Fruit fly (Drosophila melanogaster) whole organism, embryonic: ENCODE data around the gene Pits.

Experiments used
- Atf-2 ChIP-seq: fragments of 200-800 bp; sonication (Bioruptor generic); optimal IDR thresholded peaks from 2 replicates; lab custom pipeline; 2016; ENCODE audit warnings: missing biosample characterization, missing genetic modification characterization
- CG10959 ChIP-seq: fragments of 200-800 bp; sonication (Bioruptor generic); IDR thresholded peaks from 2 replicates; pipeline ENCODE4 v1.3.6; 2022; ENCODE audit warnings: missing biosample characterization, missing genetic modification characterization
- CG11085 ChIP-seq: fragments of 200-800 bp; sonication (Bioruptor generic); IDR thresholded peaks from 2 replicates; pipeline ENCODE4 v1.3.6; 2022; ENCODE audit warnings: missing biosample characterization, missing genetic modification characterization
- CG11247 ChIP-seq: fragments of 200-800 bp; sonication (Bioruptor generic); IDR thresholded peaks from 2 replicates; pipeline ENCODE4 v1.3.6; 2022; ENCODE audit warnings: missing biosample characterization, missing genetic modification characterization
- CG12391 ChIP-seq: fragments of 200-800 bp; sonication (Bioruptor generic); optimal IDR thresholded peaks from 3 replicates; lab custom pipeline; 2018; ENCODE audit warnings: missing biosample characterization, mild to moderate bottlenecking, missing genetic modification characterization, moderate library complexity
- CG12769 ChIP-seq: fragments of 200-800 bp; sonication (Bioruptor generic); optimal IDR thresholded peaks from 2 replicates; lab custom pipeline; 2019; ENCODE audit warnings: missing biosample characterization, mild to moderate bottlenecking, missing genetic modification characterization, moderate library complexity
- CG13123 ChIP-seq: fragments of 200-800 bp; sonication (Bioruptor generic); optimal IDR thresholded peaks from 2 replicates; lab custom pipeline; 2016; ENCODE audit warnings: missing biosample characterization, missing genetic modification characterization
- CG14441 ChIP-seq: fragments of 200-800 bp; sonication (Bioruptor generic); IDR thresholded peaks from 2 replicates; pipeline ENCODE4 v1.3.6; 2022; ENCODE audit warnings: missing biosample characterization, missing genetic modification characterization
- CG1602 ChIP-seq: fragments of 200-800 bp; sonication (Bioruptor generic); optimal IDR thresholded peaks from 3 replicates; lab custom pipeline; 2016; ENCODE audit warnings: missing biosample characterization, missing genetic modification characterization
- CG16815 ChIP-seq: fragments of 200-800 bp; sonication (Bioruptor generic); optimal IDR thresholded peaks from 3 replicates; lab custom pipeline; 2017; ENCODE audit warnings: missing biosample characterization, mild to moderate bottlenecking, missing genetic modification characterization
- CG17612 ChIP-seq: fragments of 200-800 bp; sonication (Bioruptor generic); IDR thresholded peaks from 2 replicates; pipeline ENCODE4 v1.3.6; 2022; ENCODE audit warnings: missing biosample characterization, missing genetic modification characterization
- CG1832 ChIP-seq: fragments of 200-800 bp; sonication (Bioruptor generic); optimal IDR thresholded peaks from 2 replicates; lab custom pipeline; 2017; ENCODE audit warnings: missing biosample characterization, mild to moderate bottlenecking, missing genetic modification characterization, inconsistent platforms
- CG30403 ChIP-seq: fragments of 200-800 bp; sonication (Bioruptor generic); optimal IDR thresholded peaks from 3 replicates; lab custom pipeline; 2016; ENCODE audit warnings: missing biosample characterization, missing genetic modification characterization
- CG31365 ChIP-seq: fragments of 200-800 bp; sonication (Bioruptor generic); optimal IDR thresholded peaks from 2 replicates; lab custom pipeline; 2018; ENCODE audit warnings: missing biosample characterization, mild to moderate bottlenecking, missing genetic modification characterization
- CG31388 ChIP-seq: fragments of 200-800 bp; sonication (Bioruptor generic); optimal IDR thresholded peaks from 2 replicates; lab custom pipeline; 2016; ENCODE audit warnings: missing biosample characterization, missing genetic modification characterization
- CG4424 ChIP-seq: fragments of 200-800 bp; sonication (Bioruptor generic); optimal IDR thresholded peaks from 3 replicates; lab custom pipeline; 2016; ENCODE audit warnings: missing biosample characterization, missing genetic modification characterization
- CG6654 ChIP-seq: fragments of 200-800 bp; sonication (Bioruptor generic); optimal IDR thresholded peaks from 2 replicates; lab custom pipeline; 2017; ENCODE audit warnings: missing biosample characterization, mild to moderate bottlenecking, missing genetic modification characterization
- CG6689 ChIP-seq: fragments of 200-800 bp; sonication (Bioruptor generic); IDR thresholded peaks from 2 replicates; pipeline ENCODE4 v1.3.6; 2022; ENCODE audit warnings: missing biosample characterization, missing genetic modification characterization
- CG7357 ChIP-seq: fragments of 200-800 bp; sonication (Bioruptor generic); IDR thresholded peaks from 3 replicates; pipeline ENCODE4 v1.3.6; 2022; ENCODE audit warnings: missing biosample characterization, missing genetic modification characterization
- CG7786 ChIP-seq: fragments of 200-800 bp; sonication (Bioruptor generic); optimal IDR thresholded peaks from 2 replicates; lab custom pipeline; 2016; ENCODE audit warnings: missing biosample characterization, missing genetic modification characterization
- CG7839 ChIP-seq: fragments of 200-800 bp; sonication (Bioruptor generic); optimal IDR thresholded peaks from 3 replicates; lab custom pipeline; 2018; ENCODE audit warnings: missing biosample characterization, mild to moderate bottlenecking, missing genetic modification characterization, moderate library complexity
- CG7928 ChIP-seq: fragments of 200-800 bp; sonication (Bioruptor generic); optimal IDR thresholded peaks from 2 replicates; lab custom pipeline; 2017; ENCODE audit warnings: missing biosample characterization, mild to moderate bottlenecking, missing genetic modification characterization
- CG8290 ChIP-seq, 3 experiments: fragments of 200-800 bp; sonication (Bioruptor generic); optimal IDR thresholded peaks; 2 replicates each; lab custom pipeline; 2016 to 2019; ENCODE audit warnings: missing biosample characterization in 3 of 3, missing genetic modification characterization in 3 of 3, mild to moderate bottlenecking in 2 of 3, moderate library complexity in 1 of 3
- CG8388 ChIP-seq: fragments of 200-800 bp; sonication (Bioruptor generic); optimal IDR thresholded peaks from 2 replicates; lab custom pipeline; 2019; ENCODE audit warnings: missing biosample characterization, mild to moderate bottlenecking, missing genetic modification characterization, moderate library complexity
- CG9797 ChIP-seq: fragments of 200-800 bp; sonication (Bioruptor generic); optimal IDR thresholded peaks from 3 replicates; lab custom pipeline; 2018; ENCODE audit warnings: missing biosample characterization, mild to moderate bottlenecking, missing genetic modification characterization
- CG9932 ChIP-seq: fragments of 200-800 bp; sonication (Bioruptor generic); IDR thresholded peaks from 2 replicates; pipeline ENCODE4 v1.3.6; 2022; ENCODE audit warnings: missing biosample characterization, missing genetic modification characterization
- Chrac-16 ChIP-seq: fragments of 200-800 bp; sonication (Bioruptor generic); optimal IDR thresholded peaks from 3 replicates; lab custom pipeline; 2016; ENCODE audit warnings: missing biosample characterization, missing genetic modification characterization
- Drgx ChIP-seq: fragments of 200-800 bp; sonication (Bioruptor generic); IDR thresholded peaks from 2 replicates; pipeline ENCODE4 v1.3.6; 2022; ENCODE audit warnings: missing biosample characterization, missing genetic modification characterization
- HHEX ChIP-seq: fragments of 200-800 bp; sonication (Bioruptor generic); optimal IDR thresholded peaks from 3 replicates; lab custom pipeline; 2017; ENCODE audit warnings: missing biosample characterization, mild to moderate bottlenecking, missing genetic modification characterization, missing genetic modification reagents
- HmgD ChIP-seq: fragments of 200-800 bp; sonication (Bioruptor generic); optimal IDR thresholded peaks from 3 replicates; lab custom pipeline; 2016; ENCODE audit warnings: missing biosample characterization, missing genetic modification characterization
- Myb ChIP-seq: fragments of 200-800 bp; sonication (Bioruptor generic); optimal IDR thresholded peaks from 2 replicates; lab custom pipeline; 2016; ENCODE audit warnings: missing biosample characterization, missing genetic modification characterization
- NC2α ChIP-seq: fragments of 200-800 bp; sonication (Bioruptor generic); optimal IDR thresholded peaks from 2 replicates; lab custom pipeline; 2016; ENCODE audit warnings: missing biosample characterization, missing genetic modification characterization
- NfI ChIP-seq: fragments of 200-800 bp; sonication (Bioruptor generic); optimal IDR thresholded peaks from 3 replicates; lab custom pipeline; 2018; ENCODE audit warnings: missing biosample characterization, mild to moderate bottlenecking, missing genetic modification characterization, moderate library complexity
- Sox102F ChIP-seq: fragments of 200-800 bp; sonication (Bioruptor generic); optimal IDR thresholded peaks from 2 replicates; lab custom pipeline; 2018; ENCODE audit warnings: missing biosample characterization, mild to moderate bottlenecking, missing genetic modification characterization, moderate library complexity
- TFAM ChIP-seq: fragments of 200-800 bp; sonication (Bioruptor generic); optimal IDR thresholded peaks from 2 replicates; lab custom pipeline; 2017; ENCODE audit warnings: missing biosample characterization, missing genetic modification characterization, inconsistent platforms
- cas ChIP-seq: fragments of 200-800 bp; sonication (Bioruptor generic); IDR thresholded peaks from 2 replicates; pipeline ENCODE4 v1.3.6; 2022; ENCODE audit warnings: missing biosample characterization, missing genetic modification characterization
- croc ChIP-seq: fragments of 200-800 bp; sonication (Bioruptor generic); conservative IDR thresholded peaks from 3 replicates; pipeline ENCODE4 v1.3.6; 2022; ENCODE audit warnings: missing biosample characterization, missing genetic modification characterization
- dysf ChIP-seq: fragments of 200-800 bp; sonication (Bioruptor generic); IDR thresholded peaks from 3 replicates; pipeline ENCODE4 v1.3.6; 2022; ENCODE audit warnings: missing biosample characterization, missing genetic modification characterization
- fd102C ChIP-seq: fragments of 200-800 bp; sonication (Bioruptor generic); optimal IDR thresholded peaks from 2 replicates; lab custom pipeline; 2018; ENCODE audit warnings: missing biosample characterization, mild to moderate bottlenecking, missing genetic modification characterization, moderate library complexity
- grau ChIP-seq: fragments of 200-800 bp; optimal IDR thresholded peaks from 3 replicates; lab custom pipeline; 2019; ENCODE audit warnings: missing biosample characterization, mild to moderate bottlenecking, missing genetic modification characterization, moderate library complexity
- ken ChIP-seq: fragments of 200-800 bp; sonication (Bioruptor generic); IDR thresholded peaks from 3 replicates; pipeline ENCODE4 v1.3.6; 2022; ENCODE audit warnings: missing biosample characterization, missing genetic modification characterization
- nau ChIP-seq: fragments of 200-800 bp; sonication (Bioruptor generic); optimal IDR thresholded peaks from 3 replicates; lab custom pipeline; 2017; ENCODE audit warnings: missing biosample characterization, mild to moderate bottlenecking, missing genetic modification characterization, missing genetic modification reagents
- pan ChIP-seq, 4 experiments: fragments of >200 bp in 3 of 4; fragments of 200-800 bp in 1 of 4; sonication (Bioruptor generic) in 1 of 4; optimal IDR thresholded peaks in 3 of 4; IDR thresholded peaks in 1 of 4; 2 replicates each; pipeline versions ENCODE4 v1.3.6 to Lab custom; 2017 to 2022; ENCODE audit warnings: missing biosample characterization in 2 of 4, missing genetic modification characterization in 2 of 4, mixed read lengths in 1 of 4
- pum ChIP-seq: fragments of 200-800 bp; sonication (Bioruptor generic); optimal IDR thresholded peaks from 2 replicates; lab custom pipeline; 2016; ENCODE audit warnings: missing biosample characterization, missing genetic modification characterization
- sna ChIP-seq: fragments of 200-800 bp; sonication (Bioruptor generic); IDR thresholded peaks from 2 replicates; pipeline ENCODE4 v1.3.6; 2022; ENCODE audit warnings: missing biosample characterization, missing genetic modification characterization; ENCODE audit not compliant: partially characterized antibody
- ssp ChIP-seq: fragments of 200-800 bp; sonication (Bioruptor generic); IDR thresholded peaks from 2 replicates; pipeline ENCODE4 v1.3.6; 2022; ENCODE audit warnings: missing biosample characterization, missing genetic modification characterization
- stwl ChIP-seq: fragments of 200-800 bp; sonication (Bioruptor generic); optimal IDR thresholded peaks from 3 replicates; lab custom pipeline; 2018; ENCODE audit warnings: missing biosample characterization, mild to moderate bottlenecking, missing genetic modification characterization, moderate library complexity
- yki ChIP-seq: fragments of >200 bp; optimal IDR thresholded peaks from 3 replicates; lab custom pipeline; 2018
- zen ChIP-seq: fragments of 200-800 bp; sonication (Bioruptor generic); optimal IDR thresholded peaks from 3 replicates; lab custom pipeline; 2018; ENCODE audit warnings: missing biosample characterization, mild to moderate bottlenecking, missing genetic modification characterization, moderate library complexity
- zen2 ChIP-seq: fragments of 200-800 bp; sonication (Bioruptor generic); IDR thresholded peaks from 3 replicates; pipeline ENCODE4 v1.3.6; 2022; ENCODE audit warnings: missing biosample characterization, missing genetic modification characterization; ENCODE audit not compliant: partially characterized antibody

The Pits gene

DNA sequence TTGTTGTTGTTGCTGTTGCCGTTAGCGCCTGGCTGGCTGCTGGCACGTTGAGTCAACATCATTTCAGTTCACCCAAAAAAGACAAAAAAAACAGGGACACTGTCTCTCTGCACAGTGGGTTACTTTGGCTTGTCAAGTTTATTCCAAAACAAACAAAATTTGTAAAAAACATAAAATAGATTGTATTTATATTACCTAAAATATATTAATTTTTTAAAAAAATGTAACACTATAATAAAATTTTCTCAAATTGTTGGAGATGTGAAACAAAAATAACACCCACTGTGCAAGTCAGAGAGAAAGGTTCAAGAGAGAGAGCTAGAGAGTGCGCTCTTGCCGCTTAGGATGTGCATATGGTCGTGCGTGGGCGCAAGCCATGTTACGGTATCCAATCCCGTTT, 15.3 kb downstream of the Pits start (continued):
- TF ChIP-seq CG17612 (peak; percentile 56; the same call in 1 of the 2 replicates), croc (peak; percentile 32; the same call in 1 of the 3 replicates), stwl (no peak), CG31365 (tag; lab: Kevin White, UChicago) (peak; percentile 4), dysf (peak; percentile 87), zen (no peak), CG1832 (GFP tag; lab: Kevin White, UChicago) (no peak), CG7839 (tag; lab: Kevin White, UChicago) (peak; percentile 88), ssp (GFP tag; lab: Robert Waterston, UW) (peak; percentile 58), Drgx (GFP tag; lab: Robert Waterston, UW) (peak; percentile 83), HmgD (no peak), yki (lab: Kevin White, UChicago) (no peak), Chrac-16 (GFP tag; lab: Kevin White, UChicago) (peak; percentile 46), nau (peak; percentile 45), Sox102F (GFP tag; lab: Kevin White, UChicago) (peak; percentile 80), CG6689 (GFP tag; lab: Robert Waterston, UW) (peak; percentile 81), CG11247 (peak; percentile 68), CG7928 (GFP tag; lab: Kevin White, UChicago) (peak; percentile 26), CG6654 (GFP tag; lab: Kevin White, UChicago) (peak; percentile 27), zen2 (GFP tag; lab: Robert Waterston, UW) (no peak), NC2α (GFP tag; lab: Kevin White, UChicago) (no peak), CG8290 (GFP tag; optimal IDR thresholded peaks at IDR 0.05; lab: Kevin White, UChicago) (no peak), CG8290 (tag; optimal IDR thresholded peaks at IDR 0.05; lab: Kevin White, UChicago) (no peak), TFAM (GFP tag; lab: Kevin White, UChicago) (no peak), fd102C (GFP tag; lab: Kevin White, UChicago) (no peak), CG4424 (GFP tag; lab: Kevin White, UChicago) (peak; percentile 50), CG7786 (GFP tag; lab: Kevin White, UChicago) (no peak), CG9932 (GFP tag; lab: Robert Waterston, UW) (peak; percentile 85), CG30403 (peak; percentile 75), Atf-2 (GFP tag; lab: Kevin White, UChicago) (no peak), CG31388 (no peak), CG12391 (tag; lab: Kevin White, UChicago) (peak; percentile 83), cas (GFP tag; lab: Robert Waterston, UW) (peak; percentile 71), HHEX (GFP tag; lab: Kevin White, UChicago) (peak; percentile 81), CG13123 (peak; percentile 26), CG11085 (peak; percentile 59; the same call in 1 of the 2 replicates), Myb (no peak), ken (GFP tag; lab: Robert Waterston, UW) (peak; percentile 42; the same call in 1 of the 3 replicates), CG10959 (GFP tag; lab: Robert Waterston, UW) (no peak), pum (GFP tag; lab: Kevin White, UChicago) (no peak), CG8388 (GFP tag; lab: Kevin White, UChicago) (peak; percentile 70), CG12769 (tag; lab: Kevin White, UChicago) (peak; percentile 1), pan (optimal IDR thresholded peaks at IDR 0.05; lab: Kevin White, UChicago) (no peak), pan (GFP tag; optimal IDR thresholded peaks at IDR 0.05 in 1 of 2, IDR thresholded peaks at IDR 0.05 in 1 of 2) (peak in 1 of 2 experiments; percentile 85), CG7357 (no peak; the same call in 2 of the 3 replicates), sna (GFP tag; lab: Robert Waterston, UW) (no peak), CG9797 (GFP tag; lab: Kevin White, UChicago) (no peak), CG1602 (GFP tag; lab: Kevin White, UChicago) (peak; percentile 25), NfI (GFP tag; lab: Kevin White, UChicago) (peak; percentile 85), CG14441 (GFP tag; lab: Robert Waterston, UW) (peak; percentile 38; the same call in 1 of the 2 replicates), grau (tag; lab: Kevin White, UChicago) (peak; percentile 87), CG16815 (GFP tag; lab: Kevin White, UChicago) (peak; percentile 25)
